Fruit fly (Drosophila melanogaster): ENCODE measurements around the gene gpp.
A peak's percentile ranks its signal among the peaks of the same experiment; 100 is the strongest.

Gene gpp

DNA sequence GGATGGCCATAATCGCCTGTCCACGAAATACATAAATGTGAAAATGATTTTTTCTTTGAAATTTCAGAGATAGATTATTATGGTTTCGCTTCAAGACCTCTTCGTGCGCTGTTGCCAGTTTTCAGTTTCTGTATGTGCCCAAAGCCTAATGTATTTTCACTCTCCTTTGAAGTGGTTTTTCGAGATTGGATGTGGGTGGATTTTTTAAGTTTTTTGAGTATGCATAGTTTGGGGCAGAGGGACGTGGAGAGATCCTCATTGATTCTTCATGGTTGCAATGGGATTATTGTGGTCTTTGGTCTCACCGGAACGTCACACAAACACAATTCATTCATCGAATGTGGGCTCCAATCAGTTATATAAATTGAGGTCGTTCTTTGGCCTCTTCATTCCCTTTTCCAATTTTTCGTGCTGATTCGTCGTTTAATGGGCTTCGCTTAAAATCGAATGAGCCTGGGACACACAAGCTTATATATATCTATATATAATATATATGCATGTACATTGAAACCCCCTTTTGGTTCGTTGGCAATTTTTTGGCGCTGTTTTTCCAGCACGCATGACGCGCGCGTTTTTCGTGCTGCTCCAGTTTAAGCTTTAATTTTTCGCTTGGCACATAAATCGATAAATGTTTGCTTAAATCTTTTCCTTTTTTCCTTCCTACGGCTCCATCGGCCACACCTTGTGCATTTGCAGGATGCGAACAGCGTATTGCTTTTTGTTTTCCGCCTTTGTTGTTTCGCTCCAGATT lies 5.0 kb downstream of the gpp start:
- TF ChIP-seq CG14711 (tag; optimal IDR thresholded peaks at IDR 0.05) (no peak), tj (GFP tag; optimal IDR thresholded peaks at IDR 0.05) (peak; percentile 54)

DNA sequence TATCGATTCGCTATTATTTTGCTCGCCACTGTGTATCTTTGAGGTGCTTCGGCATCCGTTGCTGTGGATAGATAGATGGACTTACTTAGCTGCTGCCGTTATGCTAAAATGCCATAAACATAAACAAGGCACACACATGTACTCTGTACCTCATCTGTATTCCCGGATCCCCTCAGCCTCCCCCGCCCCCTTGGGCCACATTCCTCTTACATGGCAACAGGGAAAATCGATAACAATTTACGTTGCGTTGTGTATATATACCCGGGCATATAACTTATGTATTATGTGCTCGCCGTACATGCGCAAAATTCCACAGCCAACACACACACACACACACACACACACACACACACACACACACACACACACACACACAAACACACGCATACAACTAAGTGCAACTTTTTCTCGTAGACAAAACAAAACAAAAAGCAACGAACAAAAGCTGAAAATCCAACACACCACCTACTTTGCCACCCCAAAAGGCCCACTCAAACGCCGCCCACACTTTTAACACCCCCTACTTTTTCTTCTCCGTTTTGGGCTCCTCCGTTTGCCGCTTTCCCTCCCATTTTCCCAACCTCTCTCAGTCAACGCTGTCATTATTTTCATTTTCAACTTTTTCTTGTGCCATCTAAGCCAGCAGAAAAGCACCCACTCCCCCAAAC lies 7.2 kb downstream of the gpp start:
- TF ChIP-seq CG1620 (GFP tag; optimal IDR thresholded peaks at IDR 0.05) = no peak
- TF ChIP-seq Hr96 (GFP tag; optimal IDR thresholded peaks at IDR 0.05) = no peak
- TF ChIP-seq CG14711 (tag; optimal IDR thresholded peaks at IDR 0.05) = no peak
- TF ChIP-seq ovo (GFP tag; optimal IDR thresholded peaks at IDR 0.05) = no peak
- no peak for TF ChIP-seq Mnt (GFP tag; optimal IDR thresholded peaks at IDR 0.05)
- TF ChIP-seq tj (GFP tag; optimal IDR thresholded peaks at IDR 0.05) = no peak
- TF ChIP-seq bab1 (GFP tag; optimal IDR thresholded peaks at IDR 0.05) = no peak
- no peak for TF ChIP-seq pad (GFP tag; optimal IDR thresholded peaks at IDR 0.05)
- TF ChIP-seq Crg-1 (GFP tag; optimal IDR thresholded peaks at IDR 0.05) = no peak
- TF ChIP-seq toe (GFP tag; optimal IDR thresholded peaks at IDR 0.05) = no peak

DNA sequence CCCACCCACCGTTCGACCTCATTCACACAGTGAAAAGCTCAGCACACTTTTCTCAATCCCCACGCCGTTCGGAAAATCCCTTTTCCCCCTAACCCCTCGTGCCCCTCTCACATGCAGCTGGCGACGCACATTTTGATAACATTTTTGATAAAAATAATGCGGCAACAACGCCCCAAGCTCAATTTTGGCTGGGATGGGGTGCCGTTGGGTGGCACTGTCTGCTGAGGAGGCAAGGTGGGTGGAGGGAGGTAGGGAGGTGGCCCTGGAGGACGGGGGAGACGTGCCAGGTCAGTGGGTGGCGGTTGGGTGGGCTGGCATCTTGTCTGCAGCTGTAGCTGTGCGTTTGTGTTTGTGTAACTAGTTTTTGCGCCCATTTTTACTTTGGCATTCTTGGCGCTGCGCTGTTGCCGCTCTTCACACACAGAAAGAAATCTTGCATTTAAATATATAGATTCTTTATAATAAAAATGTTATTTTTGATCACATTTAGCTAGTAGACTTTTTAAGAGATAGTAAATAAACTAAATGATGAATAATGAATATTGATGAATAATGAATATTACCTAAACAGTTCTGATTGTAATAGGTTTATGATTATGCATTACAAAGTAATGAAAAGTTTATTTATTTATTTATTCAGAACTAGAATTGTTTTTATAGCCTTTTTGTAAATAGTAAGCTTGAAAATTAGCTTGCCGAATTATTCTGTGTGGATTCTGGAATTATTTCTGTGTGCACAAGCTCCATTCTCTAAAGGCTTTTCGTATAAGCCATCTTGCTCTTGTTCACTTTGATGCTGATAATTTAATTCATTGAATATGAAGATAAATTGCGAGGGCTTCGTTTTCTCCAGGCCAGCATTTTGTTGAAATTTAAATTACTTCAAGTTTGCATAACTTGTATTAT lies 8.0 kb downstream of the gpp start:
- peak; percentile 54 for TF ChIP-seq kay (GFP tag; ENCODE audit: borderline replicate concordance)
- no peak for TF ChIP-seq Mnt (GFP tag; optimal IDR thresholded peaks at IDR 0.05)
- TF ChIP-seq cic (GFP tag; optimal IDR thresholded peaks at IDR 0.05) = no peak
- TF ChIP-seq tj (GFP tag; optimal IDR thresholded peaks at IDR 0.05) = peak; percentile 18
- no peak for TF ChIP-seq Clk (GFP tag; optimal IDR thresholded peaks at IDR 0.05)
- TF ChIP-seq CG11617 (GFP tag; optimal IDR thresholded peaks at IDR 0.05) = no peak
- no peak for TF ChIP-seq ovo (GFP tag; optimal IDR thresholded peaks at IDR 0.05)

DNA sequence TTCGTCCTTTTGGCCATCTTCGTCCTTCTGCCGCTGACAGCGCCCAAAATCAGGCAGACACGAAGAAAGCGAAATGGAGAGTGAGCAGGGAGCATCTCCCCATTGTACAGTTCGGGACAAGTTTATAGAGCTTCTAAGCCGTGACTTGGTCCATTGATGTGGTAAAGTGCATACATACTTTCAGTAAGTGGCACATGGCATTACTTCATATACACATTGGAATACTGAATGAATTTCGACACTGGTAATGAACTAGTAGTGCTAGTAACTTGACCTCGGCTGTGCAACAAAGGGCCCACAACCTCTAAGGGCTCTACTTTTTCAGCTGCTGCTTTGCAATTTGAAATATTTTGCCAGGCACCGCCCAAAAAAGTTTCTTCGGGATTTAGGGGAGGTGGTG lies 9.6 kb downstream of the gpp start:
- TF ChIP-seq CG7101 (tag; optimal IDR thresholded peaks at IDR 0.05) (no peak), tj (GFP tag; optimal IDR thresholded peaks at IDR 0.05) (no peak), ovo (GFP tag; optimal IDR thresholded peaks at IDR 0.05) (no peak), CG11617 (GFP tag; optimal IDR thresholded peaks at IDR 0.05) (no peak), CG12768 (GFP tag; optimal IDR thresholded peaks at IDR 0.05) (no peak), CG7045 (GFP tag; optimal IDR thresholded peaks at IDR 0.05) (no peak), bab1 (GFP tag; optimal IDR thresholded peaks at IDR 0.05) (no peak), CG14711 (tag; optimal IDR thresholded peaks at IDR 0.05) (no peak), cnc (optimal IDR thresholded peaks at IDR 0.05) (no peak), pad (GFP tag; optimal IDR thresholded peaks at IDR 0.05) (no peak), Clk (GFP tag; optimal IDR thresholded peaks at IDR 0.05) (no peak), CG5204 (GFP tag; optimal IDR thresholded peaks at IDR 0.05) (no peak), Crg-1 (GFP tag; optimal IDR thresholded peaks at IDR 0.05) (no peak), CG1620 (GFP tag; optimal IDR thresholded peaks at IDR 0.05) (no peak)

DNA sequence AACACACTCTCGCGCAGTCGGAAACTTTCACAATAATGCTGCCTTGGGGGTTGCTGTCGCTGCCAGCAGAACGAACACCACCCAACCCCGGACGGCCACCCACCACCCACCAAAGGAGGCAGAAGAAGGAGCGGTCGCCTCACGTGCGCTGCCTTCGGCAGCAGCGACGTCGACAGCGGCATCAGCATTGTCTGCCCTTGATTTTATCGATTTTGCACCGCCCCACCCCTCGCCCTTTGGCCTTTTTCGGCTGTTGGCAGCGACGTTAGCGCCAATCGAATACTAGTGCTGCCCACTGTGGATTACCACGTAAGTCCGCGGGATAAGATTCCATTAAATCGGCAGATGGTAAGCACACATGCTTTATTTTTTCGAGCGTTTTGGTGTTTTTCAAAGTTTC lies 12.4 kb downstream of the gpp start:
- TF ChIP-seq CG7101 (tag; optimal IDR thresholded peaks at IDR 0.05) (no peak), ovo (GFP tag; optimal IDR thresholded peaks at IDR 0.05) (no peak), bab1 (GFP tag; optimal IDR thresholded peaks at IDR 0.05) (no peak), Hr96 (GFP tag; optimal IDR thresholded peaks at IDR 0.05) (no peak), kay (GFP tag; ENCODE audit: borderline replicate concordance) (no peak), CG11617 (GFP tag; optimal IDR thresholded peaks at IDR 0.05) (no peak), CG1620 (GFP tag; optimal IDR thresholded peaks at IDR 0.05) (no peak), Clk (GFP tag; optimal IDR thresholded peaks at IDR 0.05) (no peak), CG5204 (GFP tag; optimal IDR thresholded peaks at IDR 0.05) (no peak), pad (GFP tag; optimal IDR thresholded peaks at IDR 0.05) (no peak), Crg-1 (GFP tag; optimal IDR thresholded peaks at IDR 0.05) (no peak), tj (GFP tag; optimal IDR thresholded peaks at IDR 0.05) (no peak), cnc (optimal IDR thresholded peaks at IDR 0.05) (no peak), CG12768 (GFP tag; optimal IDR thresholded peaks at IDR 0.05) (no peak)

DNA sequence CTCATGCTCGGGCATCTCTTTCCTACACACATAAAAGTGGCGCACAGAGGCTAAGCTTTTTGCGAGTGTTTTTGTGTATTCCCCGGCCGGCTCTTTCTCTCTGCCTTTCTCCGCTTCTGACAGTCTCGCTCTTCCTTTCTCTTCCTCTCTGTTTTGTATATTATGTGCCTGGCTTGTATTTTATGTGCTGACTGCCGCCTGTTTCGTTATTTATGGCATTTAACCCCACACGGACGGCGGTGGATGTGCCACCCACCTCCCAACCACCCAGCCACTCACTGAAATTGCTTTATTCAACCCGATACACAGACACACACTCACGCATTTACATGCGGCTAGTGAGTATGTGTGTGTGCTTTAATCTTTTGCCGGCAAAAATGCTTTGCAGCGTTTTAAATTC lies 13.3 kb downstream of the gpp start:
- TF ChIP-seq tj (GFP tag; optimal IDR thresholded peaks at IDR 0.05) (peak; percentile 9), CG12768 (GFP tag; optimal IDR thresholded peaks at IDR 0.05) (peak; percentile 35), Mnt (GFP tag; optimal IDR thresholded peaks at IDR 0.05) (no peak)

DNA sequence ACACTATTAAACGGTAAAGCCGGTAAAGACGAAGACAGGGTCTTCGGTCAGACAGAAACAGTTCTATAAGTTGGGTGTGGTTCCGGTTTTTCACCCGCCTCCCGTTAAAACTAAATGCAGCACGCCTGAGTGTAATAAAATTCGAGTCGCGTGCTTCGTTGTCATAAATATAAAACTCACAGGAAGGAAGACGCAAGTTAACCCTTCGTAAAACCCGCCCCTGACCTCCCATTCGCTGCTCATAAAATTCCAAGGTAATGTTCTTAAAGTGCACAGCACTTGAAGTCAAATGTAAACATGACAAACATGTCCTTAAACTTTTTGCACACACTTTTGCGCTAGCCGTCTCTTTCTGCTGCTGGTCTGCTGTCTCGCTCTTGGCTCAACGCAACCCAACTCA lies 14.6 kb downstream of the gpp start:
- TF ChIP-seq Crg-1 (GFP tag; optimal IDR thresholded peaks at IDR 0.05) = no peak
- TF ChIP-seq cic (GFP tag; optimal IDR thresholded peaks at IDR 0.05) = no peak

Data from whole organism, adult.